Worm (Caenorhabditis elegans) whole organism, L3 larva: ENCODE data around the gene K09B3.1.

Experiments
- nfya-1 ChIP-seq: sonication (generic microtip); optimal IDR thresholded peaks from 2 replicates; lab custom pipeline; 2017; ENCODE audit warnings: missing genetic modification characterization, mild to moderate bottlenecking, missing compliant biosample characterization, antibody characterized with exemption, moderate library complexity; ENCODE audit not compliant: insufficient read depth
- nhr-11 ChIP-seq: fragments of 150-350 bp; optimal IDR thresholded peaks from 2 replicates; lab custom pipeline; 2014; ENCODE audit warnings: missing biosample characterization, missing genetic modification characterization

DNA sequence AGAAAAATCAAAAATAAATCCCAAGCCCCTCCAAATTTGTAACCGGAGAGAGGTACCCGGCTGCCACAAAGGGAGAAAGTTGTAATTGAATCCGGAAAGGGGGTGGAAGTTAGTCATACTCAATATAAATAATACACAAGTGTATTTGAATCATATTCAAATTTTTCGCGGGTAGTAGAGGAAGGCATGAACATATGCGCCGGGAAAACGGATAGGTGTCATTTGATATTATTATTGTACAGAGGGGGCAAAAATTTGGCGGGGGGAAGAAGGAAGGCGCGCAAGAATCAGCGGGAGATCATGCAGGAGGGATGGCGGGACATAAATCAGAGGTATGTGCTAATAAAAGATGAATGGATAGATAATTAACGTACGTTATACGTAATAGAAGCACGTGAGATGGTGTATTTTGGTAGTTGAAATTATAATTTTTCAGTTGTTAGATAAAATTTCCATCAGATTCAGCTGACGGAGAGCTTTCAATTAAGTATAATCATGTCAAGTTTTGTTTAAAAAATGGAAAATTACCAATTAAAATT lies 32.1 kb downstream of the K09B3.1 start, which contains the start of gene F28F9.3:
- TF ChIP-seq nhr-11 (tag; lab: Kevin White, UChicago) (no peak), nfya-1 (tag; lab: Kevin White, UChicago) (no peak)
